Fruit fly (Drosophila melanogaster) whole organism, pupa: ENCODE measurements around the gene CG33281.

Source experiments
- CG10348 ChIP-seq: fragments of 200-800 bp; sonication (Bioruptor generic); IDR thresholded peaks from 2 replicates; pipeline ENCODE4 v1.3.6; 2022; ENCODE audit warnings: missing biosample characterization, missing genetic modification characterization
- CG12605 ChIP-seq: fragments of 200-800 bp; sonication (Bioruptor generic); IDR thresholded peaks from 2 replicates; pipeline ENCODE4 v1.3.6; 2022; ENCODE audit warnings: missing biosample characterization, missing genetic modification characterization
- CG13204 ChIP-seq: fragments of 200-800 bp; sonication (Bioruptor generic); optimal IDR thresholded peaks from 2 replicates; lab custom pipeline; 2018; ENCODE audit warnings: missing biosample characterization, mild to moderate bottlenecking, missing genetic modification characterization, moderate library complexity
- CG14655 ChIP-seq: fragments of 200-800 bp; sonication (Bioruptor generic); optimal IDR thresholded peaks from 3 replicates; lab custom pipeline; 2017; ENCODE audit warnings: mild to moderate bottlenecking, missing biosample characterization, missing genetic modification reagents, missing genetic modification characterization
- CG15710 ChIP-seq: fragments of 200-800 bp; sonication (Bioruptor generic); optimal IDR thresholded peaks from 2 replicates; lab custom pipeline; 2018; ENCODE audit warnings: missing biosample characterization, mild to moderate bottlenecking, missing genetic modification characterization, moderate library complexity
- CG17806 ChIP-seq: fragments of 200-800 bp; sonication (Bioruptor generic); optimal IDR thresholded peaks from 2 replicates; lab custom pipeline; 2018; ENCODE audit warnings: missing biosample characterization, mild to moderate bottlenecking, missing genetic modification characterization, moderate library complexity
- CG32121 ChIP-seq: fragments of 200-800 bp; sonication (Bioruptor generic); IDR thresholded peaks from 2 replicates; pipeline ENCODE4 v1.3.6; 2022; ENCODE audit warnings: missing biosample characterization, missing genetic modification characterization
- CG34367 ChIP-seq: fragments of 200-800 bp; sonication (Bioruptor generic); optimal IDR thresholded peaks from 2 replicates; lab custom pipeline; 2018; ENCODE audit warnings: missing biosample characterization, mild to moderate bottlenecking, missing genetic modification characterization
- CG4496 ChIP-seq: fragments of 200-800 bp; sonication (Bioruptor generic); IDR thresholded peaks from 3 replicates; pipeline ENCODE4 v1.3.6; 2022; ENCODE audit warnings: missing biosample characterization, missing genetic modification characterization
- CG8159 ChIP-seq: fragments of 200-800 bp; sonication (Bioruptor generic); optimal IDR thresholded peaks from 3 replicates; lab custom pipeline; 2018; ENCODE audit warnings: missing biosample characterization, mild to moderate bottlenecking, missing genetic modification characterization, moderate library complexity
- CG8301 ChIP-seq: fragments of 200-800 bp; sonication (Bioruptor generic); optimal IDR thresholded peaks from 2 replicates; lab custom pipeline; 2018; ENCODE audit warnings: missing biosample characterization, mild to moderate bottlenecking, missing genetic modification characterization
- CG9948 ChIP-seq: fragments of 200-800 bp; sonication (Bioruptor generic); optimal IDR thresholded peaks from 2 replicates; lab custom pipeline; 2018; ENCODE audit warnings: missing biosample characterization, mild to moderate bottlenecking, missing genetic modification characterization, moderate library complexity
- D1 ChIP-seq: fragments of 200-800 bp; sonication (Bioruptor generic); optimal IDR thresholded peaks from 2 replicates; lab custom pipeline; 2018; ENCODE audit warnings: missing biosample characterization, mild to moderate bottlenecking, missing genetic modification characterization, moderate library complexity
- EcR ChIP-seq: fragments of 200-800 bp; sonication (Bioruptor generic); optimal IDR thresholded peaks from 3 replicates; lab custom pipeline; 2019; ENCODE audit warnings: missing biosample characterization, missing genetic modification characterization, mild to moderate bottlenecking, moderate library complexity, missing genetic modification reagents
- Ets98B ChIP-seq: fragments of 200-800 bp; sonication (Bioruptor generic); IDR thresholded peaks from 2 replicates; pipeline ENCODE4 v1.3.6; 2022; ENCODE audit warnings: missing biosample characterization, missing genetic modification characterization
- Pif1A ChIP-seq: fragments of 200-800 bp; sonication (Bioruptor generic); optimal IDR thresholded peaks from 3 replicates; lab custom pipeline; 2016; ENCODE audit warnings: missing biosample characterization, missing genetic modification characterization
- Pif1B ChIP-seq: fragments of 200-800 bp; sonication (Bioruptor generic); optimal IDR thresholded peaks from 3 replicates; lab custom pipeline; 2016; ENCODE audit warnings: missing biosample characterization, missing genetic modification characterization
- Snoo ChIP-seq: fragments of 200-800 bp; sonication (Bioruptor generic); optimal IDR thresholded peaks from 3 replicates; lab custom pipeline; 2017; ENCODE audit warnings: missing biosample characterization, mild to moderate bottlenecking, missing genetic modification characterization, inconsistent platforms
- fd96Ca ChIP-seq: fragments of 200-800 bp; sonication (Bioruptor generic); IDR thresholded peaks from 3 replicates; pipeline ENCODE4 v1.3.6; 2022; ENCODE audit warnings: missing biosample characterization, missing genetic modification characterization
- gl ChIP-seq: fragments of 200-800 bp; sonication (Bioruptor generic); optimal IDR thresholded peaks from 2 replicates; lab custom pipeline; 2018; ENCODE audit warnings: missing biosample characterization, mild to moderate bottlenecking, missing genetic modification characterization
- rn ChIP-seq: fragments of 200-800 bp; sonication (Bioruptor generic); IDR thresholded peaks from 2 replicates; pipeline ENCODE4 v1.3.6; 2022; ENCODE audit warnings: missing biosample characterization, missing genetic modification characterization

The CG33281 gene

dm6 chr2L:3323319-3324287, at the start of gene CG33281:
Gene CG33281, plus strand, starts transcription at chr2L:3324237.
- 0 out of 3 replicates have a peak, but pooled peaks have one; percentile 23 for TF ChIP-seq CG4496 (GFP tag; lab: Robert Waterston, UW)
- no peak for TF ChIP-seq CG14655 (GFP tag; lab: Kevin White, UChicago)

- TF ChIP-seq Snoo, result no peak
- no peak for TF ChIP-seq EcR (GFP tag; lab: Kevin White, UChicago)
- TF ChIP-seq gl (tag; lab: Kevin White, UChicago), result no peak
- TF ChIP-seq CG34367, result no peak
- no peak for TF ChIP-seq Ets98B (GFP tag; lab: Robert Waterston, UW)
- TF ChIP-seq Pif1B (GFP tag; lab: Kevin White, UChicago), result no peak
- no peak for TF ChIP-seq D1
- no peak for TF ChIP-seq CG8159 (tag; lab: Kevin White, UChicago)
- TF ChIP-seq CG4496 (GFP tag; lab: Robert Waterston, UW), result no peak
- TF ChIP-seq CG17806, result no peak
Measured at dm6 chr2L:3278786-3279185, 45.3 kb upstream of the CG33281 start.

DNA sequence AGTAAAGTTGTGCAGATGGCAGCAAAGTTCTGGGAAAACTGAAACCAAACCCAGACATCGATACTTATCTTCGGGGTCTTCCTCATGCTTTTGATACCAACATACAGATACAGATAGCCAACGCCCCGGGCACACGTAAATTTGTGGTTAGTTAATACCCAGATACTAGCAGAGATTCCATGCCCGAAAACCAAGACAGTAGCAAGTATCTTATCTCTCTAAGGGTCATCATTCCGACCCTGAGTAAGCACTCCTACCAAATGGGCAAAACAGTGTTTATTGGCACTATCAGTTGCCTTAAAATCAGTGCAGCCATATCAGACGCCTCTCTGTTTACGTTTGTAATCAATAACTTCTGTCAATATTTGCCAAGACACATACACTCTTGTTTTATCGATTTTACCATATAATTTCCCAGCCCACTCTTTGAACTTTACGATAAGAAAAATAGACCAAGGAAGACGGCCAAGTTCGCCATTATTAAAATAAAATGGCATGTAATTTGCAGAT, 43.5 kb upstream of the CG33281 start, which contains the start of gene OtopLb:
Gene OtopLb, minus strand, starts transcription at position 51 of the 510 bp plus-strand sequence.
- TF ChIP-seq CG8159 (tag; lab: Kevin White, UChicago) (peak; percentile 6), D1 (no peak), fd96Ca (GFP tag; lab: Robert Waterston, UW) (no peak), CG9948 (tag; lab: Kevin White, UChicago) (no peak), CG12605 (GFP tag; lab: Robert Waterston, UW) (no peak), CG17806 (no peak), Pif1B (GFP tag; lab: Kevin White, UChicago) (no peak)
- TF ChIP-seq, all 21 proteins: peak for 1

- TF ChIP-seq CG17806 (no peak), CG9948 (tag; lab: Kevin White, UChicago) (no peak), CG4496 (GFP tag; lab: Robert Waterston, UW) (no peak), Snoo (no peak), CG34367 (no peak), D1 (no peak), CG8301 (no peak), CG14655 (GFP tag; lab: Kevin White, UChicago) (no peak), rn (no peak), CG15710 (tag; lab: Kevin White, UChicago) (no peak), CG8159 (tag; lab: Kevin White, UChicago) (no peak), EcR (GFP tag; lab: Kevin White, UChicago) (no peak), CG13204 (GFP tag; lab: Kevin White, UChicago) (no peak), Ets98B (GFP tag; lab: Robert Waterston, UW) (no peak), Pif1B (GFP tag; lab: Kevin White, UChicago) (no peak), CG32121 (no peak), CG10348 (GFP tag; lab: Robert Waterston, UW) (no peak)
- TF ChIP-seq, all 21 proteins: peak for 0
Measured at dm6 chr2L:3293718-3294340, 30.2 kb upstream of the CG33281 start.

DNA sequence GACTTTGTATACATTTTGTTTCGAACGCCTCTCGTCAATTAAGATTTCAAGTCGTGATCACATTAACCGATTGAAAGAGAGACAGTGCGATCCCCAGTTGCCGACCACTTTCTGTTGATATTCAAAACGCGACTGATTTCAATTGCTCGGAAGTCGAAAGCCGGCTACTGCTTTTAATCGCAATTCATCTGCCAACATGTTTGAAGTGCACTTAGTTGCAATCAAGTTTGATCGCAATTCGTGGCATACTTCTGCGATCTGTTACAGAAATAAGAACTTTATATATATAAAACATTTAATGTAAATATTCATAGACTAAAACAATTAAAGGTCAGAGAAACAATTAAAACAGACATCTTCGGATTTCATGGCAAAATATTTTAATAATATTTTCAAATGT, 29.5 kb upstream of the CG33281 start, which contains the start of gene CG9664:
Gene CG9664, minus strand, starts transcription at position 135 of the 400 bp plus-strand sequence.
- no peak for TF ChIP-seq CG17806
- TF ChIP-seq CG4496 (GFP tag; lab: Robert Waterston, UW), result peak; percentile 46; the same call in 1 of the 3 replicates
- no peak for TF ChIP-seq CG14655 (GFP tag; lab: Kevin White, UChicago)
- no peak for TF ChIP-seq rn
- TF ChIP-seq, all 21 proteins: peak for 1

- TF ChIP-seq CG34367 (no peak), fd96Ca (GFP tag; lab: Robert Waterston, UW) (no peak), CG4496 (GFP tag; lab: Robert Waterston, UW) (no peak), CG17806 (no peak), CG8301 (no peak), CG15710 (tag; lab: Kevin White, UChicago) (no peak), CG32121 (no peak), gl (tag; lab: Kevin White, UChicago) (no peak), CG13204 (GFP tag; lab: Kevin White, UChicago) (no peak), Pif1A (GFP tag; lab: Kevin White, UChicago) (no peak), CG8159 (tag; lab: Kevin White, UChicago) (no peak), Snoo (no peak), CG9948 (tag; lab: Kevin White, UChicago) (no peak), D1 (no peak), Pif1B (GFP tag; lab: Kevin White, UChicago) (no peak), EcR (GFP tag; lab: Kevin White, UChicago) (no peak), CG10348 (GFP tag; lab: Robert Waterston, UW) (no peak), Ets98B (GFP tag; lab: Robert Waterston, UW) (no peak)
Measured at dm6 chr2L:3298065-3298469, 26.0 kb upstream of the CG33281 start.
